Worm (Caenorhabditis elegans) whole organism, L1 larva: ENCODE measurements around the gene F21H7.5.

Experiments used
- aly-2 ChIP-seq: fragments of 150-350 bp; optimal IDR thresholded peaks from 2 replicates; lab custom pipeline; 2014; ENCODE audit warnings: missing biosample characterization, missing genetic modification characterization
- egl-27 ChIP-seq, 2 experiments: fragments of 150-350 bp in 1 of 2; sonication (generic microtip); optimal IDR thresholded peaks; 3 replicates each; lab custom pipeline; 2017 to 2018; ENCODE audit warnings: missing biosample characterization in 2 of 2, missing genetic modification characterization in 2 of 2, missing genetic modification reagents in 2 of 2
- unc-62 ChIP-seq: fragments of 150-350 bp; optimal IDR thresholded peaks from 2 replicates; lab custom pipeline; 2014; ENCODE audit warnings: missing biosample characterization, missing genetic modification reagents, missing genetic modification characterization

- TF ChIP-seq unc-62 (no peak), egl-27 (tag; optimal IDR thresholded peaks at IDR 0.05; lab: Kevin White, UChicago) (no peak), aly-2 (tag; lab: Kevin White, UChicago) (no peak)
Observed at ce11 chrV:16258142-16258541, 20.8 kb downstream of the F21H7.5 start, which contains the start of gene nhr-218.
